Worm (Caenorhabditis elegans) whole organism, L4/young adult: ENCODE results near the gene fbxa-43.

Experiments
- dao-5 ChIP-seq: sonication (generic microtip); optimal IDR thresholded peaks from 2 replicates; lab custom pipeline; 2016; ENCODE audit warnings: missing genotype, missing genetic modification characterization, moderate library complexity, missing compliant biosample characterization
- him-1 ChIP-seq: sonication (generic microtip); optimal IDR thresholded peaks from 2 replicates; lab custom pipeline; 2016; ENCODE audit warnings: missing genotype, missing genetic modification reagents, missing genetic modification characterization, missing compliant biosample characterization

DNA sequence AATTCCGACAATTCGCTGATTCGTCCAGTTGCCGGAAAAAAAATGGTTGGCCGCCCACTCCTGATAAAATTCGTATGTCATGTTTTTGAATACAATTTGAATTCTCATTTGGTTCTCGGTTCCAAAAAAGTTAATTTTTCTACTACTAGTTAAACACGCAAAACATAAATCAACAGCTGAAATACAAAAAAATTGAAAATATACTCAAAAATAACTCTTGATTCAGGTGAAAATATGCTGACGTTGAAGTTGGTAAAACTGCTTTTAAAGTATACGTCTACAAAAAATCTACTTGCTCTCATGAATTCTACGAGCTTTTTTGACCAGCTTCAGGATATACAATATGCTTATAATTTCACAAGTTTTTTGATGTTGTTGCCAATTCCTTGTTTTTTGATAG, 18.3 kb downstream of the fbxa-43 start, which contains the start of gene srz-56:
- TF ChIP-seq him-1 (tag; lab: Kevin White, UChicago) (no peak), dao-5 (tag; lab: Kevin White, UChicago) (no peak)
